Fruit fly (Drosophila melanogaster) S2 (cell line): ENCODE data around the gene Nepl18.

Source experiments
- CG8478 ChIP-seq: fragments of >200 bp; optimal IDR thresholded peaks from 2 replicates; lab custom pipeline; 2018
- CTCF ChIP-seq, 2 experiments: fragments of >200 bp; optimal IDR thresholded peaks; 2 replicates each; lab custom pipeline; 2018

DNA sequence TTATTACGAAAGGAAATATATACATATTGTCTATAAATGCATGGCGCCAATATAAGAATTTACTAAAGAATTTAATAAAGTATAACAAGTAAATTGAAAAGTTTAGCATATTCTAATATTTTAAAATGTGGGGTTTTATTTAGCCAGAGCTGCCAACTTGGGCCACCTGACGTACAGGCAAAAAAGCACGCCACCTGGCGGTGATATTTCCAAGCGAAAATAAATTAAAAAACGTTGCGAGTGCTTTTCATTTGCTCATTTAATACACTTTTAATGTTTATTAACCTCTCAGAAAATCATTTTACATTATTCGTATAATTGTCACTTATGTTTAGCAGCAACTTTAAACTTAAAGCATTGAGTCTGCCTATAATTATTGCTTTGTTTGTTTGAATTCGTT lies 5.1 kb upstream of the Nepl18 start:
- TF ChIP-seq CG8478 (lab: Kevin White, UChicago), result no peak
- TF ChIP-seq CTCF (optimal IDR thresholded peaks at IDR 0.05; lab: Kevin White, UChicago), result peak; percentile 66 to 86
